Worm (Caenorhabditis elegans): ENCODE results near the gene B0524.5.

Gene B0524.5

DNA sequence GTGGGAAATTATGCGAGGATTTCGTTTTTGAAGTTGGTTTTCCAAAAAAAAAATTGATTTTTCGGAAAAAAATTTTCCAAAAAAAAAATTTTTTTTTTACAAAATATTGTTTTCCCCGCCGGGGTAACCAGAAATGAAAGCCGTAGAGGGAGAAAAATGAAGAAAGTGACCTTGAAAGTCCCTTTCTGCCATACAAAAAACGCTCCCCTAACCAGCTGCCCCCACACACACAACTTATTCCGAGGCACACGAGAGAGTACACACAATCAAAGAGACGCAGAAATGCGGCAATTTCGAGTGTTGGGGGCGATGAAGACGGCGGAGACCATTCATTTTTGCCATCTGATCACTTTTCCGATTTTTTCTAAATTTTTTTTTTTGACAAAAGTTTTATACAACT is 39.7 kb downstream of the B0524.5 start:
- TF ChIP-seq ceh-6 (GFP tag; optimal IDR thresholded peaks at IDR 0.05), result no peak
- no peak for TF ChIP-seq pax-1 (tag; optimal IDR thresholded peaks at IDR 0.05)
- no peak for TF ChIP-seq elt-2 (tag; optimal IDR thresholded peaks at IDR 0.05)
- TF ChIP-seq zip-5 (tag; optimal IDR thresholded peaks at IDR 0.05), result no peak
- no peak for TF ChIP-seq sox-4 (tag; optimal IDR thresholded peaks at IDR 0.05)
- no peak for TF ChIP-seq T23F11.4 (GFP tag; optimal IDR thresholded peaks at IDR 0.05)
- TF ChIP-seq ceh-22 (tag; optimal IDR thresholded peaks at IDR 0.05), result no peak
- no peak for TF ChIP-seq pros-1 (tag; optimal IDR thresholded peaks at IDR 0.05)
- no peak for TF ChIP-seq odd-2 (tag; optimal IDR thresholded peaks at IDR 0.05)
- no peak for TF ChIP-seq ceh-24 (tag; optimal IDR thresholded peaks at IDR 0.05)
- no peak for TF ChIP-seq hlh-30 (tag; optimal IDR thresholded peaks at IDR 0.05; ENCODE audit: insufficient read depth)
- no peak for TF ChIP-seq lim-6 (tag; optimal IDR thresholded peaks at IDR 0.05)
- no peak for TF ChIP-seq sox-2 (GFP tag; IDR thresholded peaks at IDR 0.05)
- no peak for TF ChIP-seq ama-1 (optimal IDR thresholded peaks at IDR 0.05)
- no peak for TF ChIP-seq pat-9 (tag; optimal IDR thresholded peaks at IDR 0.05)
- TF ChIP-seq unc-55 (GFP tag; optimal IDR thresholded peaks at IDR 0.05), result no peak
- no peak for TF ChIP-seq fkh-10 (GFP tag; optimal IDR thresholded peaks at IDR 0.05)
- no peak for TF ChIP-seq npax-4 (tag; optimal IDR thresholded peaks at IDR 0.05)
- no peak for TF ChIP-seq unc-86 (tag; optimal IDR thresholded peaks at IDR 0.05)
- TF ChIP-seq fax-1 (tag; optimal IDR thresholded peaks at IDR 0.05), result no peak

DNA sequence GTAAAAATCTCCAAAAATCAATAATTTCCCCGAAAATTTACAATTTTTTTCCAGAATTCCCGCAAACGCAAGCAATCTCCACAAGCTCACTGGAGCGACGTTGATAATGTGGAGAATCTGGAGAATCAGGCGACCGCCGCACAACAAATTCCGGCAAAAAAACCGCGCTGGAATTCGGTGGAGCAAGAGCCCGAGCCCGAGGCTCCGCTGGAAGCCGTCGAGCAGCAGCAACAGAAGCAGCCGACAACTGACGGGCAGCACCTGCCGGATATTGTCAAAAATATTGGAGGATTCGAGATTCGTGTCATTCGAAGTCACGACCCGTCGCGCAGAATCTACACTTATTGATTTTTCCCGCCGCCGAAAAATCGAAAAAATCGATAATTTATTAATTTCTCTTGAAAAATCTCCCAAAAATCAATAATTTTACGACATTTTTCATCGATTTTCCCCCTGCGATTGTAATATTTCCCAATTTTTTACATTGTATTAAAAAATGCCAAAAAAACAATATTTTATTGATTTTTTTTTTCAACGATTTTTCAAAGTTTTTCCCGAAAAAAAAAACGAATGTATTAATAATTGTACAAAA is 41.5 kb downstream of the B0524.5 start:
- no peak for TF ChIP-seq unc-86 (tag; optimal IDR thresholded peaks at IDR 0.05)
- TF ChIP-seq sdc-2 (tag; optimal IDR thresholded peaks at IDR 0.05), result no peak
- no peak for TF ChIP-seq ceh-2 (tag; optimal IDR thresholded peaks at IDR 0.05)
- no peak for TF ChIP-seq rnt-1 (tag; optimal IDR thresholded peaks at IDR 0.05)

DNA sequence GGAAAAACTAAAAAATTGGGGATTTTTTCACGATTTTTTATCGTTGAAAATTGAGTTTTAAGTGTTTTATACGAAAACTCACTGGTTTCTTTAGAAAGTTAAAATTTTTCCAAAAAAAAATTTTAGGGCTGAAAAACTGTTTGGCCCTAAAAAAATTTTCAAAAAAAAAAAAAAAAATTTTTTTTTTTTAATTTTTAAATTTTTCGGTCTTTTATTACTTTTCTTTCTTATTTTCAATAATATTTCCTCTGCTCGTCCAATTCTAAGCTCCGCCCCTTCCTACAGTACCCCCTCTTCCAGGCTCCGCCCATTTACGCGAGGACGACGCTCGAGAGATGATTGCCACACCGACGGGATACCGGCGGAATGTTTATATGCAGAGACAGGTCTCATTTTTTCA is 44.9 kb downstream of the B0524.5 start, which contains the start of gene pqn-82:
Gene pqn-82, plus strand, starts transcription at position 301 of the 400 bp plus-strand sequence.
- TF ChIP-seq unc-3 (GFP tag; conservative IDR thresholded peaks at IDR 0.05) (no peak), unc-3 (tag; optimal IDR thresholded peaks at IDR 0.05) (no peak), lin-11 (tag; optimal IDR thresholded peaks at IDR 0.05) (no peak), che-1 (tag; optimal IDR thresholded peaks at IDR 0.05) (no peak), nhr-232 (tag; optimal IDR thresholded peaks at IDR 0.05) (no peak), ahr-1 (tag; optimal IDR thresholded peaks at IDR 0.05) (no peak), ama-1 (optimal IDR thresholded peaks at IDR 0.05) (no peak), sdc-2 (tag; optimal IDR thresholded peaks at IDR 0.05) (no peak), F13H6.1 (tag; optimal IDR thresholded peaks at IDR 0.05) (no peak), unc-42 (tag; optimal IDR thresholded peaks at IDR 0.05) (no peak), dve-1 (tag; optimal IDR thresholded peaks at IDR 0.05) (no peak), ceh-6 (GFP tag; optimal IDR thresholded peaks at IDR 0.05) (no peak), Y22D7AL.16 (tag; optimal IDR thresholded peaks at IDR 0.05) (no peak), ceh-2 (tag; optimal IDR thresholded peaks at IDR 0.05) (no peak)

All from whole organism, late embryonic.